Worm (Caenorhabditis elegans): ENCODE data around the gene nhr-167.

nhr-167 gene

DNA sequence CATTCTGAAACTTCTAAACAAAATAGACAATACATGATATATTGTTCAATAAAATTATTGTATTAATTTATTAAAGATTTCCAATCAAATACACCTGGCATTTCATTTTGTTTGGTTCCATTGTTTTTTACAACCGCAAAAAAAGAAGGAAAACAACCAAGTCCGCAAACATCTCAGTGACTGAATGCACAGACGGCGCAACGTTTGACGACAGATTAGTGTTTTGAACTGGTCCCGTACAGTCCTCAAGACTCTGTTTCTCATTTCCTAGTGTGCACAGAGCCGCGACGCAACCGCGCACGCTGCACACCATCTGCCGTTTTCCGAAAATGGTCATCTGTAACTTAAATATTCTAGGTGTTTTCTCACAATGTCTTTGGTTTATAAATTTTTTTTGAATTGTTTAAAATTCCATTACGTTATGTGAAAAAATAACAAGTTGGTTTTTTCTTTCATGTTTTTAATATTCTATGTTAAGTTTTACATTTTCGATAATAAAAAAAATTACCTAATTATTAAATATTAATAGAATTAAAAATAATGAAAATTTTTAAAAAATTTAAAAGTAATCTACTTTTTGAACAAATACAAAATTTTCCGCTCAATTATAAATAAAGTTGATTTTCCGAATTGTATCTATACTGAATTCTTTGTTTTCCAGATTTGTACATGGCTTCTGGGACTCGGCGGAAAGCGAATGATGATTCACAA lies 33.5 kb downstream of the nhr-167 start, which contains the start of gene lsd-1:
Gene lsd-1, plus strand, starts transcription at position 661 of the 711 bp plus-strand sequence.
- TF ChIP-seq blmp-1 (tag; optimal IDR thresholded peaks at IDR 0.05) (no peak), mep-1 (tag; optimal IDR thresholded peaks at IDR 0.05) (peak; percentile 29), cnd-1 (tag; optimal IDR thresholded peaks at IDR 0.05) (peak; percentile 85), unc-62 (GFP tag; optimal IDR thresholded peaks at IDR 0.05) (no peak), unc-39 (tag; optimal IDR thresholded peaks at IDR 0.05) (no peak), lin-13 (tag; optimal IDR thresholded peaks at IDR 0.05) (peak; percentile 3), lin-32 (GFP tag; optimal IDR thresholded peaks at IDR 0.05) (peak; percentile 52), elt-3 (tag; optimal IDR thresholded peaks at IDR 0.05) (no peak), ceh-39 (tag; optimal IDR thresholded peaks at IDR 0.05) (peak; percentile 32), pha-4 (tag; optimal IDR thresholded peaks at IDR 0.05) (peak; percentile 1)

DNA sequence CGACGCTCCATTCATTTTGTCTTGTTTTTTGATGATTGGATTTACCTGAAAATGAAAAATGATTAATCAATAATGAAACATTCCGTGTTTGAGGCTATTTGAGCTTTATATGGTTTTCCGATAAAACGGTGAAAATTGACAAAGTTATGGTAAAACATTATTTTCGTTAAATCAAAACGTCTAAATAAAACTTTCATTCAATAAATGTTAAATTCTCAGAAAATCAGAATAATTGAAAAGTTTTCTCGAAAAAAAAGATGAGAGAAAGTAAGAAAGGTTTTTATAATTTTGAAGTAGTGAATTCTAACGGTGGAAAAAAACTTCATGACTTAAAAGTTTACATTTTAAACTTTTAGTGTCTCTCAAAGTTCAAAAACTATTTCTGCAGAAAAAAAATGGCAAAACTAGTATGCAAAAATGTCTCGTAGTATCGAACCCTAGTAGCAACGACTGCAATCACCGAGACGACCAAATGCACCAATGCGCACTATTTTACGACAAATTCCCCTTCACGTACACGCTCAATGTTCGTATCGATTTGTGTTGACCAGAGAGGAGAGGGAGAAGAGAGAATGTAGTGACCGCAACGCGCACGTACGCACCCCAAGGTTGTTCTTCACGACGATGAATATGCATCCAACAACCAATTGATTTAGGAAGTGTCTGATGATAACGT lies 35.0 kb downstream of the nhr-167 start, which contains the start of gene nfya-1:
Gene nfya-1, minus strand, starts transcription at position 51 of the 676 bp plus-strand sequence.
- TF ChIP-seq ceh-39 (tag; optimal IDR thresholded peaks at IDR 0.05): peak; percentile 59
- TF ChIP-seq lin-13 (tag; optimal IDR thresholded peaks at IDR 0.05): peak; percentile 32
- peak; percentile 62 for TF ChIP-seq hlh-1 (tag; optimal IDR thresholded peaks at IDR 0.05)
- no peak for TF ChIP-seq ceh-83 (GFP tag; optimal IDR thresholded peaks at IDR 0.05)
- peak; percentile 38 for TF ChIP-seq mep-1 (tag; optimal IDR thresholded peaks at IDR 0.05)
- no peak for TF ChIP-seq ztf-11 (tag; optimal IDR thresholded peaks at IDR 0.05)
- TF ChIP-seq pha-4 (tag; optimal IDR thresholded peaks at IDR 0.05): peak; percentile 28
- TF ChIP-seq ces-1 (GFP tag; optimal IDR thresholded peaks at IDR 0.05): peak; percentile 44

DNA sequence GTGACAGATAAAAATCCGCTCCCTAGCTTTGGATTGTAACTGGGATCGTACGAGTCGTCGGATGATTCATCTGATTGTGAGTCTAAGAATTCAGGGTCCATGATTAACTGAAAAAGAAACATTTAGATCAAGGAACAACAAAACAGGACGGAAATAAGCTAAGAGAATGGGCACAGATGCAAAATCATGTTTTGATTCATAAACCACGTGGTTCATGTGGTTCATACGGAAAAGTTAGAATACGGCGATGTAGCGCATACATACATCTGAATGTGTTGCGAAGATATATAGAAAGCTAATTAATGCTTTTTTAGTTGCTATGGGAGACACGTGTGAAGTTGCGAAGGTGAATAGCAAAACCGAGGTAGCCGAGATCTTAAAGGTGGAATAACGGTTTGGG lies 39.9 kb downstream of the nhr-167 start, which contains the start of gene F55G7.3:
Gene F55G7.3, minus strand, starts transcription at position 101 of the 400 bp plus-strand sequence.
- no peak for TF ChIP-seq cnd-1 (tag; optimal IDR thresholded peaks at IDR 0.05)
- TF ChIP-seq zip-8 (tag; optimal IDR thresholded peaks at IDR 0.05): no peak
- TF ChIP-seq unc-62 (GFP tag; optimal IDR thresholded peaks at IDR 0.05): no peak
- no peak for TF ChIP-seq lsy-2 (tag; optimal IDR thresholded peaks at IDR 0.05)

DNA sequence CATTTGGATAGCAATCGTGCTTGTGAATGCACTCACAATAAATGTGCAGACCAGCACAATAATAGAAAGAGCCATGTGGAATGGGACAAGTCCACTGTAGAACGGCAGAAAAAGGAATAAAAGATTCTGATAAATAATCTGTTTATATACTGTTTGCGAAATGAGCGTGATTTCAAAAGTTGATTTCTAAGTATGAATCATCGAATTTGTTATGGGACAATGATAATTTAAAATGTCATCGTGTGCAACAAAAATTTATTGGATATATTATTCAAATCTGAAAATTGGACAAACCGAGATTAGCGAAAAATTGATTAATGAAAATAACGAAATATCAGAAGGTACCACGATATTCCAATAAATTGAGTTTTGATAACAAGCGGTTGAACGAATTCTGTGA lies 43.1 kb downstream of the nhr-167 start, which contains the start of gene F55G7.5:
Gene F55G7.5, minus strand, starts transcription at position 101 of the 400 bp plus-strand sequence.
- TF ChIP-seq elt-3 (tag; optimal IDR thresholded peaks at IDR 0.05) (no peak), elt-1 (tag; optimal IDR thresholded peaks at IDR 0.05; ENCODE audit: borderline replicate concordance, insufficient read depth) (no peak), tbx-8 (GFP tag; optimal IDR thresholded peaks at IDR 0.05) (no peak), hlh-1 (tag; optimal IDR thresholded peaks at IDR 0.05) (no peak), lsy-2 (tag; optimal IDR thresholded peaks at IDR 0.05) (no peak), bed-3 (GFP tag; optimal IDR thresholded peaks at IDR 0.05) (no peak), lin-32 (GFP tag; optimal IDR thresholded peaks at IDR 0.05) (no peak), ceh-43 (GFP tag; optimal IDR thresholded peaks at IDR 0.05) (no peak), lin-13 (tag; optimal IDR thresholded peaks at IDR 0.05) (no peak)

DNA sequence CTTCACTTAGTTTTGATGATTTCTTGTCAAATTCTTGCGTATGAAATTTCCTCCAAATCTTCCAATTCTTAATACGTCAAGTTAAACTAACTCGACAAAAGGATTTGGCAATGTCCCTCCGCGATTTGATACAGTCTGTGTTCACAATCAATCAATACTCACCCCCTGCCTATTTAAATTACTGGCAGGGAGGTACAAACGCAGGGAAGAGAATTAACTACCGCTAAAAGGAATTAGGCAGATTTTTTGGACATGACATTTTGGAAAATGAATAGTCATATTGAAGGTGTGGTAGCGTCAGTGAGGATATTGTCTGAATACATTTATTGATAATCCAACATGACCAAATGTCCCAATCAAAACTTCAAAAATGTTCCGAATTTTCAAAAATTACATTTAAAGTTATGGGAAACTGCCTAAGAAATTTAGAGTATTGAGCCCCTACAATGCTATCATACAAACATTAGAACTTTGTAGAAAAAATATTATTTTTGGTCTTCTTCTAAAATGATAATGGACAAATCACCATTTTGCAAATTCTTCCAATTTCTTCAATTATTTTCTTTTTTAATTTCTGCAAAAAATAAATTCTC lies 44.4 kb downstream of the nhr-167 start:
- TF ChIP-seq hlh-1 (tag; optimal IDR thresholded peaks at IDR 0.05): peak; percentile 85
- TF ChIP-seq unc-39 (tag; optimal IDR thresholded peaks at IDR 0.05): peak; percentile 80
- no peak for TF ChIP-seq flh-1 (GFP tag; optimal IDR thresholded peaks at IDR 0.05)
- TF ChIP-seq elt-3 (tag; optimal IDR thresholded peaks at IDR 0.05): peak; percentile 88
- TF ChIP-seq cnd-1 (tag; optimal IDR thresholded peaks at IDR 0.05): peak; percentile 86
- no peak for TF ChIP-seq bed-3 (GFP tag; optimal IDR thresholded peaks at IDR 0.05)
- TF ChIP-seq sptf-1 (tag; optimal IDR thresholded peaks at IDR 0.05): peak; percentile 87
- peak; percentile 97 for TF ChIP-seq ztf-11 (tag; optimal IDR thresholded peaks at IDR 0.05)
- TF ChIP-seq elt-1 (tag; optimal IDR thresholded peaks at IDR 0.05; ENCODE audit: borderline replicate concordance, insufficient read depth): no peak
- no peak for TF ChIP-seq sem-2 (GFP tag; optimal IDR thresholded peaks at IDR 0.05)
- peak; percentile 55 for TF ChIP-seq nhr-28 (tag; optimal IDR thresholded peaks at IDR 0.05)
- TF ChIP-seq ces-1 (GFP tag; optimal IDR thresholded peaks at IDR 0.05): peak; percentile 97
- TF ChIP-seq mep-1 (tag; optimal IDR thresholded peaks at IDR 0.05): peak; percentile 96
- TF ChIP-seq mab-5 (tag; optimal IDR thresholded peaks at IDR 0.05): peak; percentile 94
- peak; percentile 99 for TF ChIP-seq nhr-237 (tag; optimal IDR thresholded peaks at IDR 0.05)
- peak; percentile 78 for TF ChIP-seq lin-13 (tag; optimal IDR thresholded peaks at IDR 0.05)
- peak; percentile 95 for TF ChIP-seq drap-1 (GFP tag; optimal IDR thresholded peaks at IDR 0.05)
- TF ChIP-seq ceh-43 (GFP tag; optimal IDR thresholded peaks at IDR 0.05): peak; percentile 47
- TF ChIP-seq ham-2 (GFP tag; optimal IDR thresholded peaks at IDR 0.05): peak; percentile 28
- peak; percentile 44 for TF ChIP-seq blmp-1 (tag; optimal IDR thresholded peaks at IDR 0.05)
- TF ChIP-seq unc-62 (GFP tag; optimal IDR thresholded peaks at IDR 0.05): peak; percentile 92
- TF ChIP-seq mls-2 (tag; optimal IDR thresholded peaks at IDR 0.05): peak; percentile 43
- peak; percentile 88 for TF ChIP-seq lsy-2 (tag; optimal IDR thresholded peaks at IDR 0.05)
- TF ChIP-seq nhr-12 (tag; optimal IDR thresholded peaks at IDR 0.05): peak; percentile 79
- TF ChIP-seq snpc-4 (tag; optimal IDR thresholded peaks at IDR 0.05): no peak
- peak; percentile 75 for TF ChIP-seq nhr-76 (tag; optimal IDR thresholded peaks at IDR 0.05)
- peak; percentile 92 for TF ChIP-seq pha-4 (tag; optimal IDR thresholded peaks at IDR 0.05)
- peak; percentile 7 for TF ChIP-seq lin-32 (GFP tag; optimal IDR thresholded peaks at IDR 0.05)
- peak; percentile 59 for TF ChIP-seq tbx-8 (GFP tag; optimal IDR thresholded peaks at IDR 0.05)
- peak; percentile 89 for TF ChIP-seq unc-120 (tag; optimal IDR thresholded peaks at IDR 0.05; ENCODE audit: poor library complexity, severe bottlenecking)
- TF ChIP-seq M03D4.4 (tag; optimal IDR thresholded peaks at IDR 0.05): peak; percentile 53
- peak; percentile 59 for TF ChIP-seq ceh-83 (GFP tag; optimal IDR thresholded peaks at IDR 0.05)
- TF ChIP-seq zip-8 (tag; optimal IDR thresholded peaks at IDR 0.05): no peak
